Worm (Caenorhabditis elegans) whole organism, L4 larva: ENCODE results near the gene Y105C5A.15.

Experiments
- lim-7 ChIP-seq: fragments of 200-800 bp; sonication (Bioruptor generic); IDR thresholded peaks from 2 replicates; pipeline ENCODE4 v1.3.6; 2022; ENCODE audit warnings: missing genetic modification characterization, missing compliant biosample characterization
- zfp-3 ChIP-seq: fragments of 200-800 bp; sonication (Bioruptor generic); conservative IDR thresholded peaks from 2 replicates; pipeline ENCODE4 v1.3.6; 2022; ENCODE audit warnings: missing genetic modification reagents, missing genetic modification characterization, missing compliant biosample characterization

ce11 chrIV:15696786-15697185, 7.8 kb downstream of the Y105C5A.15 start:
- TF ChIP-seq zfp-3 (GFP tag; lab: Robert Waterston, UW) (no peak), lim-7 (GFP tag; lab: Robert Waterston, UW) (no peak)
